Worm (Caenorhabditis elegans) whole organism, L1 larva: ENCODE results near the gene grwd-1.
A peak's percentile ranks its signal among the peaks of the same experiment; 100 is the strongest.

Experiments
- ama-1 ChIP-seq: fragments of 150-350 bp; optimal IDR thresholded peaks from 2 replicates; lab custom pipeline; 2014
- ceh-82 ChIP-seq, 3 experiments: fragments of 150-350 bp in 1 of 3; sonication (generic microtip) in 2 of 3; optimal IDR thresholded peaks; 2 replicates each; lab custom pipeline; 2014 to 2017; ENCODE audit warnings: missing biosample characterization in 3 of 3, missing genetic modification characterization in 3 of 3
- ces-1 ChIP-seq: fragments of 150-350 bp; optimal IDR thresholded peaks from 2 replicates; lab custom pipeline; 2014; ENCODE audit warnings: missing biosample characterization, missing genetic modification reagents, missing genetic modification characterization
- egl-27 ChIP-seq, 2 experiments: fragments of 150-350 bp in 1 of 2; sonication (generic microtip); optimal IDR thresholded peaks; 3 replicates each; lab custom pipeline; 2017 to 2018; ENCODE audit warnings: missing biosample characterization in 2 of 2, missing genetic modification characterization in 2 of 2, missing genetic modification reagents in 2 of 2
- hlh-4 ChIP-seq: sonication (generic microtip); optimal IDR thresholded peaks from 2 replicates; lab custom pipeline; 2016; ENCODE audit warnings: mild to moderate bottlenecking, missing genetic modification characterization, missing compliant biosample characterization
- lin-13 ChIP-seq: fragments of 150-350 bp; optimal IDR thresholded peaks from 2 replicates; lab custom pipeline; 2014; ENCODE audit warnings: missing biosample characterization, missing genetic modification reagents, missing genetic modification characterization
- nhr-76 ChIP-seq: sonication (generic microtip); optimal IDR thresholded peaks from 2 replicates; lab custom pipeline; 2017; ENCODE audit warnings: missing biosample characterization, missing genetic modification characterization
- pax-3 ChIP-seq: fragments of 200-800 bp; sonication (Bioruptor generic); optimal IDR thresholded peaks from 2 replicates; lab custom pipeline; 2018; ENCODE audit warnings: mild to moderate bottlenecking, missing genetic modification characterization, moderate library complexity, missing compliant biosample characterization
- tbx-2 ChIP-seq: sonication (generic microtip); optimal IDR thresholded peaks from 2 replicates; lab custom pipeline; 2016; ENCODE audit warnings: missing genetic modification characterization, missing compliant biosample characterization
- unc-86 ChIP-seq: sonication (generic microtip); optimal IDR thresholded peaks from 2 replicates; lab custom pipeline; 2016; ENCODE audit warnings: missing genetic modification characterization, missing compliant biosample characterization

DNA sequence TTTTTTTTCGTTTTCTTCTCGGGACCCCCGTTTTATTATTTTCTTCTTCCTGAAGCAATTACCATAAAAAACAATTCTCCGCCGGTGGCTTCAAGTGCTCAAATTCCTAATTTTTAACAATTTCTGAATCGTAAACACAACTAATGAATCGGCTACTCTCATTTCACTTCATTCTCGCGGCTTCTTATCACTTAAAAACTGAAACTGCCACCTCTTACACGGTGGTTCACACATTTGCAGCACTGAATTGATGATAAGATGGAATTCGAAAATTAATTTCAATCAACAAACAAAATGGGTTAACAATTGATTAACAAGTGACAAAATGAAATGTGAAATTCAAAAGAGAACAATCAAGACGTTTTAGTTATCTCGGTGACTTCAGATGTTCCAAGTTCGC is 16.2 kb upstream of the grwd-1 start:
- TF ChIP-seq hlh-4 (tag; lab: Kevin White, UChicago) (no peak), unc-86 (tag; lab: Kevin White, UChicago) (no peak), egl-27 (tag; optimal IDR thresholded peaks at IDR 0.05; lab: Kevin White, UChicago) (no peak), tbx-2 (tag; lab: Kevin White, UChicago) (peak; percentile 19), nhr-76 (no peak), ama-1 (lab: Kevin White, UChicago) (no peak), ceh-82 (tag; optimal IDR thresholded peaks at IDR 0.05; lab: Kevin White, UChicago) (no peak), pax-3 (tag; lab: Kevin White, UChicago) (no peak), ces-1 (GFP tag; lab: Kevin White, UChicago) (no peak), lin-13 (GFP tag; lab: Kevin White, UChicago) (no peak)
